Fruit fly (Drosophila melanogaster): ENCODE measurements around the gene CG10713.

The CG10713 gene

dm6 chr3L:13432791-13433190 is 2.2 kb downstream of the CG10713 start (continued):
- TF ChIP-seq CG7556 (GFP tag; optimal IDR thresholded peaks at IDR 0.05) (no peak), CG9609 (GFP tag; optimal IDR thresholded peaks at IDR 0.05) (no peak), CG8290 (GFP tag; optimal IDR thresholded peaks at IDR 0.05) (no peak), CG8290 (tag; optimal IDR thresholded peaks at IDR 0.05) (no peak), sisA (GFP tag; IDR thresholded peaks at IDR 0.05) (no peak), CG14014 (GFP tag; IDR thresholded peaks at IDR 0.05) (no peak), CG18476 (GFP tag; optimal IDR thresholded peaks at IDR 0.05) (no peak), ftz-f1 (GFP tag; optimal IDR thresholded peaks at IDR 0.05) (peak; percentile 36), zen2 (GFP tag; IDR thresholded peaks at IDR 0.05; ENCODE audit: partially characterized antibody) (no peak; the same call in 2 of the 3 replicates), CG1647 (GFP tag; optimal IDR thresholded peaks at IDR 0.05) (no peak), tgo (GFP tag; IDR thresholded peaks at IDR 0.05) (no peak), HmgD (GFP tag; optimal IDR thresholded peaks at IDR 0.05) (no peak), Scr (GFP tag; IDR thresholded peaks at IDR 0.05; ENCODE audit: partially characterized antibody) (0 out of 2 replicates have a peak, but pooled peaks have one; percentile 9), NC2β (GFP tag; optimal IDR thresholded peaks at IDR 0.05) (no peak), CG11398 (GFP tag; optimal IDR thresholded peaks at IDR 0.05) (no peak), Bgb (GFP tag; IDR thresholded peaks at IDR 0.05; ENCODE audit: partially characterized antibody) (peak; percentile 75), CG6854 (GFP tag; optimal IDR thresholded peaks at IDR 0.05) (no peak), CG13894 (tag; optimal IDR thresholded peaks at IDR 0.05) (peak; percentile 52), slbo (GFP tag; IDR thresholded peaks at IDR 0.05) (no peak), nmo (GFP tag; optimal IDR thresholded peaks at IDR 0.05) (no peak), bbx (GFP tag; IDR thresholded peaks at IDR 0.05; ENCODE audit: partially characterized antibody) (peak; percentile 70; the same call in 1 of the 2 replicates), Fer3 (tag; optimal IDR thresholded peaks at IDR 0.05) (no peak), CG12299 (tag; optimal IDR thresholded peaks at IDR 0.05) (no peak), usp (GFP tag; optimal IDR thresholded peaks at IDR 0.05) (no peak), Dref (GFP tag; IDR thresholded peaks at IDR 0.05) (no peak), CG6813 (GFP tag; optimal IDR thresholded peaks at IDR 0.05) (no peak), CG4360 (GFP tag; IDR thresholded peaks at IDR 0.05) (no peak), CG12744 (GFP tag; optimal IDR thresholded peaks at IDR 0.05) (no peak), Dad (GFP tag; optimal IDR thresholded peaks at IDR 0.05) (no peak), rib (GFP tag; IDR thresholded peaks at IDR 0.05) (no peak), Sry-δ (GFP tag; optimal IDR thresholded peaks at IDR 0.05) (no peak), stwl (tag; optimal IDR thresholded peaks at IDR 0.05) (no peak), CG2678 (tag; optimal IDR thresholded peaks at IDR 0.05) (no peak), YL-1 (GFP tag; optimal IDR thresholded peaks at IDR 0.05) (no peak), Meics (GFP tag; optimal IDR thresholded peaks at IDR 0.05) (no peak), dati (GFP tag; IDR thresholded peaks at IDR 0.05) (no peak), knrl (GFP tag; IDR thresholded peaks at IDR 0.05; ENCODE audit: partially characterized antibody) (peak; percentile 19; the same call in 2 of the 3 replicates), Stat92E (GFP tag; optimal IDR thresholded peaks at IDR 0.05) (peak in 1 of 3 experiments; percentile 38), CG6765 (GFP tag; optimal IDR thresholded peaks at IDR 0.05) (no peak), otp (GFP tag; IDR thresholded peaks at IDR 0.05) (no peak), Opbp (GFP tag; IDR thresholded peaks at IDR 0.05; ENCODE audit: partially characterized antibody) (peak; percentile 81), kah (GFP tag; optimal IDR thresholded peaks at IDR 0.05) (no peak), CG11085 (GFP tag; IDR thresholded peaks at IDR 0.05) (no peak), vfl (GFP tag; optimal IDR thresholded peaks at IDR 0.05) (no peak), zf30C (GFP tag; optimal IDR thresholded peaks at IDR 0.05) (no peak), CG10654 (GFP tag; optimal IDR thresholded peaks at IDR 0.05) (no peak), seq (GFP tag; IDR thresholded peaks at IDR 0.05) (no peak), CG7372 (GFP tag; IDR thresholded peaks at IDR 0.05) (no peak), tio (GFP tag; optimal IDR thresholded peaks at IDR 0.05) (no peak), CG1024 (GFP tag; IDR thresholded peaks at IDR 0.05) (no peak), CG13624 (GFP tag; optimal IDR thresholded peaks at IDR 0.05) (no peak), CG31441 (GFP tag; IDR thresholded peaks at IDR 0.05) (no peak)
